Fruit fly (Drosophila melanogaster) whole organism, wandering third instar larva: ENCODE data around the gene da.
A peak's percentile ranks its signal among the peaks of the same experiment; 100 is the strongest.

Experiments used
- CrebA ChIP-seq: fragments of 200-800 bp; sonication (Bioruptor generic); optimal IDR thresholded peaks from 2 replicates; lab custom pipeline; 2016; ENCODE audit warnings: missing biosample characterization, mild to moderate bottlenecking, missing genetic modification characterization, borderline replicate concordance
- Hnf4 ChIP-seq: fragments of 200-800 bp; sonication (Bioruptor generic); optimal IDR thresholded peaks from 2 replicates; lab custom pipeline; 2016; ENCODE audit warnings: missing biosample characterization, mild to moderate bottlenecking, missing genetic modification characterization
- Hr83 ChIP-seq: fragments of 200-300 bp; sonication (Bioruptor generic); optimal IDR thresholded peaks from 2 replicates; lab custom pipeline; 2016; ENCODE audit warnings: missing biosample characterization, mild to moderate bottlenecking, missing genetic modification characterization, moderate library complexity; ENCODE audit not compliant: poor library complexity, severe bottlenecking
- Jra ChIP-seq: sonication (Bioruptor generic); optimal IDR thresholded peaks from 2 replicates; lab custom pipeline; 2016; ENCODE audit warnings: missing biosample characterization, missing genetic modification characterization
- N ChIP-seq: fragments of >200 bp; optimal IDR thresholded peaks from 2 replicates; lab custom pipeline; 2018; ENCODE audit warnings: missing biosample characterization, missing external identifiers, missing genetic modification characterization
- br ChIP-seq: fragments of 200-800 bp; sonication (Bioruptor generic); optimal IDR thresholded peaks from 2 replicates; lab custom pipeline; 2016; ENCODE audit warnings: missing biosample characterization, missing genetic modification characterization
- h ChIP-seq: fragments of 200-800 bp; sonication (Bioruptor generic); optimal IDR thresholded peaks from 3 replicates; lab custom pipeline; 2016; ENCODE audit warnings: missing biosample characterization, mild to moderate bottlenecking, missing genetic modification characterization
- sv ChIP-seq: fragments of 200-800 bp; sonication (Bioruptor generic); optimal IDR thresholded peaks from 3 replicates; lab custom pipeline; 2016; ENCODE audit warnings: missing biosample characterization, missing genetic modification characterization
- woc ChIP-seq: sonication (Bioruptor generic); optimal IDR thresholded peaks from 2 replicates; lab custom pipeline; 2016; ENCODE audit warnings: missing biosample characterization, mild to moderate bottlenecking, missing genetic modification characterization

The da gene

dm6 chr2L:10437317-10437716 is 49.4 kb downstream of the da start, which contains the start of gene STUB1:
STUB1 (plus strand) TSS chr2L:10437548.
- TF ChIP-seq woc (GFP tag; lab: Kevin White, UChicago): peak; percentile 17
- no peak for TF ChIP-seq h (GFP tag; lab: Kevin White, UChicago)
- peak; percentile 55 for TF ChIP-seq Jra
- no peak for TF ChIP-seq CrebA (GFP tag; lab: Kevin White, UChicago)
- peak; percentile 59 for TF ChIP-seq Hr83 (GFP tag; lab: Kevin White, UChicago)
- peak; percentile 70 for TF ChIP-seq Hnf4 (GFP tag; lab: Kevin White, UChicago)

dm6 chr2L:10439174-10439573 is 51.3 kb downstream of the da start, which contains the start of gene Nse4:
Nse4 (plus strand) TSS chr2L:10439440.
- peak; percentile 10 for TF ChIP-seq N (GFP tag; lab: Kevin White, UChicago)
- no peak for TF ChIP-seq br (GFP tag; lab: Kevin White, UChicago)

- TF ChIP-seq woc (GFP tag; lab: Kevin White, UChicago) (no peak), sv (peak; percentile 28)
Measured at dm6 chr2L:10442048-10442790, 54.3 kb downstream of the da start, which contains the start of gene loh. loh (plus strand) TSS chr2L:10442534.
